Worm (Caenorhabditis elegans): ENCODE measurements around the gene nkb-3.

DNA sequence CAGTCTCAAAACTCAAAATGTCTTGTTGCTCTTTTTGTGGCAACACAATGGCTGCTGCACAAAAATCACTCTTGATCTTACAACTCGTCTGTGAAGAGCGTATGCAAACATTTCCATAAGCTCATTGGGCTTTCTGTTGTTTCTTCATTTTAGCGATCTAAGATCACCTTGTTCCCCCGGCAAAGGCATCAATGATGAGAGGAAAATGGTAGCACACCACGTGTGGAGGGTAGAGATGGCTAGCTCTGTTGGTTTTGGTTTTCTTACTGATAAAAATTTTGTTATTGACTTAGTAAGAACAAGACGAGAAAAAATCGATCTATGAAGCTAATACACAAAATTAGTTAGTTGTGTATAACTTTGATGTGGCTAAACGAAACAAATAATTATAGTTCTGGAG lies 22.4 kb downstream of the nkb-3 start:
- no peak for TF ChIP-seq dao-5 (tag; optimal IDR thresholded peaks at IDR 0.05)
- TF ChIP-seq W03F9.2 (tag; optimal IDR thresholded peaks at IDR 0.05): no peak
